Fruit fly (Drosophila melanogaster) whole organism, embryonic: ENCODE results near the gene Tob.

Experiments used
- CG15073 ChIP-seq: fragments of 200-800 bp; sonication (Bioruptor generic); optimal IDR thresholded peaks from 2 replicates; lab custom pipeline; 2016; ENCODE audit warnings: missing biosample characterization, missing genetic modification characterization
- CG15269 ChIP-seq: fragments of 200-800 bp; sonication (Bioruptor generic); optimal IDR thresholded peaks from 2 replicates; lab custom pipeline; 2018; ENCODE audit warnings: missing biosample characterization, mild to moderate bottlenecking, missing genetic modification characterization, moderate library complexity
- CG16815 ChIP-seq: fragments of 200-800 bp; sonication (Bioruptor generic); optimal IDR thresholded peaks from 3 replicates; lab custom pipeline; 2017; ENCODE audit warnings: missing biosample characterization, mild to moderate bottlenecking, missing genetic modification characterization
- dan ChIP-seq: fragments of 200-800 bp; sonication (Bioruptor generic); IDR thresholded peaks from 2 replicates; pipeline ENCODE4 v1.3.6; 2022; ENCODE audit warnings: missing biosample characterization, missing genetic modification characterization
- ftz-f1 ChIP-seq: fragments of 200-800 bp; sonication (Bioruptor generic); optimal IDR thresholded peaks from 2 replicates; lab custom pipeline; 2016; ENCODE audit warnings: missing biosample characterization, missing genetic modification characterization
- tx ChIP-seq: fragments of 200-800 bp; sonication (Bioruptor generic); optimal IDR thresholded peaks from 2 replicates; lab custom pipeline; 2016; ENCODE audit warnings: missing biosample characterization, missing genetic modification characterization

dm6 chrX:16124236-16124635, 32.9 kb upstream of the Tob start:
- no peak for TF ChIP-seq CG15073 (GFP tag; lab: Kevin White, UChicago)
- no peak for TF ChIP-seq dan (GFP tag; lab: Robert Waterston, UW)
- TF ChIP-seq CG15269 (tag; lab: Kevin White, UChicago), result no peak
- TF ChIP-seq tx (GFP tag; lab: Kevin White, UChicago), result no peak
- no peak for TF ChIP-seq CG16815 (GFP tag; lab: Kevin White, UChicago)
- TF ChIP-seq ftz-f1, result no peak
